Fruit fly (Drosophila melanogaster) whole organism, embryonic: ENCODE measurements around the gene fzy.

Experiments used
- CG10565 ChIP-seq: fragments of 200-800 bp; sonication (Bioruptor generic); optimal IDR thresholded peaks from 3 replicates; lab custom pipeline; 2016; ENCODE audit warnings: missing biosample characterization, mild to moderate bottlenecking, missing genetic modification characterization
- CG11456 ChIP-seq: fragments of 200-800 bp; sonication (Bioruptor generic); IDR thresholded peaks from 3 replicates; pipeline ENCODE4 v1.3.6; 2022; ENCODE audit warnings: missing biosample characterization, missing genetic modification characterization
- CG12071 ChIP-seq: fragments of 200-800 bp; sonication (Bioruptor generic); optimal IDR thresholded peaks from 3 replicates; lab custom pipeline; 2018; ENCODE audit warnings: missing biosample characterization, mild to moderate bottlenecking, missing genetic modification characterization
- CG13894 ChIP-seq: fragments of 200-800 bp; sonication (Bioruptor generic); optimal IDR thresholded peaks from 3 replicates; lab custom pipeline; 2018; ENCODE audit warnings: missing biosample characterization, mild to moderate bottlenecking, missing genetic modification characterization, moderate library complexity
- CG18011 ChIP-seq: fragments of 200-800 bp; sonication (Bioruptor generic); optimal IDR thresholded peaks from 2 replicates; lab custom pipeline; 2017; ENCODE audit warnings: missing biosample characterization, missing genetic modification characterization, mild to moderate bottlenecking, moderate library complexity, missing genotype
- CG18476 ChIP-seq: fragments of 200-800 bp; sonication (Bioruptor generic); optimal IDR thresholded peaks from 2 replicates; lab custom pipeline; 2016; ENCODE audit warnings: missing biosample characterization, mild to moderate bottlenecking, missing genetic modification characterization
- CG31441 ChIP-seq: fragments of 200-800 bp; sonication (Bioruptor generic); IDR thresholded peaks from 2 replicates; pipeline ENCODE4 v1.3.6; 2022; ENCODE audit warnings: missing biosample characterization, missing genetic modification characterization
- CG32532 ChIP-seq: fragments of 200-800 bp; sonication (Bioruptor generic); IDR thresholded peaks from 2 replicates; pipeline ENCODE4 v1.3.6; 2022; ENCODE audit warnings: missing biosample characterization, missing genetic modification characterization
- CG43689 ChIP-seq: fragments of 200-800 bp; sonication (Bioruptor generic); IDR thresholded peaks from 2 replicates; pipeline ENCODE4 v1.3.6; 2022; ENCODE audit warnings: missing biosample characterization, missing genetic modification characterization
- CG4404 ChIP-seq: fragments of 200-800 bp; sonication (Bioruptor generic); IDR thresholded peaks from 2 replicates; pipeline ENCODE4 v1.3.6; 2022; ENCODE audit warnings: missing biosample characterization, missing genetic modification characterization
- CG5180 ChIP-seq: fragments of 200-800 bp; sonication (Bioruptor generic); optimal IDR thresholded peaks from 3 replicates; lab custom pipeline; 2017; ENCODE audit warnings: missing biosample characterization, missing genetic modification characterization, mild to moderate bottlenecking, moderate library complexity, missing genetic modification reagents
- CG7372 ChIP-seq: fragments of 200-800 bp; sonication (Bioruptor generic); IDR thresholded peaks from 2 replicates; pipeline ENCODE4 v1.3.6; 2022; ENCODE audit warnings: missing biosample characterization, missing genetic modification characterization
- CG7928 ChIP-seq: fragments of 200-800 bp; sonication (Bioruptor generic); optimal IDR thresholded peaks from 2 replicates; lab custom pipeline; 2017; ENCODE audit warnings: missing biosample characterization, mild to moderate bottlenecking, missing genetic modification characterization
- CG7963 ChIP-seq: fragments of 200-800 bp; sonication (Bioruptor generic); IDR thresholded peaks from 3 replicates; pipeline ENCODE4 v1.3.6; 2022; ENCODE audit warnings: missing biosample characterization, missing genetic modification characterization; ENCODE audit not compliant: partially characterized antibody
- CG9797 ChIP-seq: fragments of 200-800 bp; sonication (Bioruptor generic); optimal IDR thresholded peaks from 3 replicates; lab custom pipeline; 2018; ENCODE audit warnings: missing biosample characterization, mild to moderate bottlenecking, missing genetic modification characterization
- CG9876 ChIP-seq: fragments of 200-800 bp; sonication (Bioruptor generic); optimal IDR thresholded peaks from 2 replicates; lab custom pipeline; 2016; ENCODE audit warnings: missing biosample characterization, missing genetic modification characterization
- CoRest ChIP-seq: fragments of 200-800 bp; sonication (Bioruptor generic); optimal IDR thresholded peaks from 3 replicates; lab custom pipeline; 2018; ENCODE audit warnings: missing biosample characterization, mild to moderate bottlenecking, missing genetic modification characterization, moderate library complexity
- D ChIP-seq, 2 experiments: fragments of 200-800 bp in 1 of 2; fragments of >200 bp in 1 of 2; sonication (Bioruptor generic) in 1 of 2; optimal IDR thresholded peaks; 2 replicates in 1 of 2; 3 replicates in 1 of 2; lab custom pipeline; 2017; ENCODE audit warnings: mild to moderate bottlenecking in 1 of 2, missing biosample characterization in 1 of 2, missing genetic modification characterization in 1 of 2, missing genetic modification reagents in 1 of 2
- D19A ChIP-seq: fragments of 200-800 bp; optimal IDR thresholded peaks from 3 replicates; lab custom pipeline; 2019; ENCODE audit warnings: missing biosample characterization, mild to moderate bottlenecking, missing genetic modification characterization, moderate library complexity
- Doc2 ChIP-seq: fragments of 200-800 bp; sonication (Bioruptor generic); IDR thresholded peaks from 2 replicates; pipeline ENCODE4 v1.3.6; 2022; ENCODE audit warnings: missing biosample characterization, missing genetic modification characterization
- Gsc ChIP-seq: fragments of 200-800 bp; sonication (Bioruptor generic); IDR thresholded peaks from 2 replicates; pipeline ENCODE4 v1.3.6; 2022; ENCODE audit warnings: missing biosample characterization, missing genetic modification characterization
- HLH3B ChIP-seq: fragments of 200-800 bp; sonication (Bioruptor generic); IDR thresholded peaks from 2 replicates; pipeline ENCODE4 v1.3.6; 2022; ENCODE audit warnings: missing biosample characterization, missing genetic modification characterization
- HmgZ ChIP-seq: fragments of 200-800 bp; sonication (Bioruptor generic); optimal IDR thresholded peaks from 2 replicates; lab custom pipeline; 2018; ENCODE audit warnings: missing biosample characterization, mild to moderate bottlenecking, missing genetic modification characterization
- Hr78 ChIP-seq, 2 experiments: fragments of 200-800 bp in 1 of 2; fragments of >200 bp in 1 of 2; sonication (Bioruptor generic) in 1 of 2; optimal IDR thresholded peaks; 2 replicates each; lab custom pipeline; 2017 to 2019; ENCODE audit warnings: missing biosample characterization in 2 of 2, missing genetic modification characterization in 2 of 2, mild to moderate bottlenecking in 1 of 2, moderate library complexity in 1 of 2
- Kr ChIP-seq: fragments of 200-800 bp; sonication (Bioruptor generic); optimal IDR thresholded peaks from 2 replicates; lab custom pipeline; 2017; ENCODE audit warnings: missing biosample characterization, mild to moderate bottlenecking, missing genetic modification characterization
- Neu2 ChIP-seq: fragments of 200-800 bp; sonication (Bioruptor generic); optimal IDR thresholded peaks from 3 replicates; lab custom pipeline; 2016; ENCODE audit warnings: missing biosample characterization, missing genetic modification characterization, borderline replicate concordance
- Sry-δ ChIP-seq: fragments of 200-800 bp; sonication (Bioruptor generic); optimal IDR thresholded peaks from 2 replicates; lab custom pipeline; 2016; ENCODE audit warnings: missing biosample characterization, missing genetic modification characterization
- ac ChIP-seq: fragments of 200-800 bp; sonication (Bioruptor generic); optimal IDR thresholded peaks from 3 replicates; lab custom pipeline; 2017; ENCODE audit warnings: missing biosample characterization, mild to moderate bottlenecking, missing genetic modification characterization
- ap ChIP-seq: fragments of 200-800 bp; sonication (Bioruptor generic); IDR thresholded peaks from 2 replicates; pipeline ENCODE4 v1.3.6; 2022; ENCODE audit warnings: missing biosample characterization, missing genetic modification characterization
- btn ChIP-seq: fragments of 200-800 bp; sonication (Bioruptor generic); optimal IDR thresholded peaks from 2 replicates; lab custom pipeline; 2016; ENCODE audit warnings: missing biosample characterization, missing genetic modification characterization
- cas ChIP-seq: fragments of 200-800 bp; sonication (Bioruptor generic); IDR thresholded peaks from 2 replicates; pipeline ENCODE4 v1.3.6; 2022; ENCODE audit warnings: missing biosample characterization, missing genetic modification characterization
- crp ChIP-seq, 2 experiments: fragments of 200-800 bp; sonication (Bioruptor generic); optimal IDR thresholded peaks; 2 replicates in 1 of 2; 3 replicates in 1 of 2; lab custom pipeline; 2017; ENCODE audit warnings: missing biosample characterization in 2 of 2, missing genetic modification characterization in 2 of 2, mild to moderate bottlenecking in 1 of 2, moderate library complexity in 1 of 2
- en ChIP-seq: fragments of 200-800 bp; sonication (Bioruptor generic); optimal IDR thresholded peaks from 2 replicates; lab custom pipeline; 2016; ENCODE audit warnings: missing biosample characterization, missing genetic modification characterization
- fd3F ChIP-seq: fragments of 200-800 bp; sonication (Bioruptor generic); optimal IDR thresholded peaks from 2 replicates; lab custom pipeline; 2018; ENCODE audit warnings: missing biosample characterization, mild to moderate bottlenecking, missing genetic modification characterization, moderate library complexity
- hb ChIP-seq: fragments of 200-800 bp; sonication (Bioruptor generic); IDR thresholded peaks from 3 replicates; pipeline ENCODE4 v1.3.6; 2022; ENCODE audit warnings: missing biosample characterization, missing genetic modification characterization; ENCODE audit not compliant: partially characterized antibody
- ken ChIP-seq: fragments of 200-800 bp; sonication (Bioruptor generic); IDR thresholded peaks from 3 replicates; pipeline ENCODE4 v1.3.6; 2022; ENCODE audit warnings: missing biosample characterization, missing genetic modification characterization
- lilli ChIP-seq: fragments of 200-800 bp; sonication (Bioruptor generic); optimal IDR thresholded peaks from 3 replicates; lab custom pipeline; 2016; ENCODE audit warnings: missing biosample characterization, missing genetic modification characterization
- maf-S ChIP-seq: fragments of 200-800 bp; sonication (Bioruptor generic); optimal IDR thresholded peaks from 2 replicates; lab custom pipeline; 2016; ENCODE audit warnings: missing biosample characterization, missing genetic modification characterization
- pfk ChIP-seq: fragments of 200-800 bp; sonication (Bioruptor generic); optimal IDR thresholded peaks from 2 replicates; lab custom pipeline; 2018; ENCODE audit warnings: missing biosample characterization, mild to moderate bottlenecking, missing genetic modification characterization, moderate library complexity
- pum ChIP-seq: fragments of 200-800 bp; sonication (Bioruptor generic); optimal IDR thresholded peaks from 2 replicates; lab custom pipeline; 2016; ENCODE audit warnings: missing biosample characterization, missing genetic modification characterization
- schlank ChIP-seq: fragments of 200-800 bp; sonication (Bioruptor generic); optimal IDR thresholded peaks from 2 replicates; lab custom pipeline; 2018; ENCODE audit warnings: missing biosample characterization, mild to moderate bottlenecking, missing genetic modification characterization
- sd ChIP-seq: fragments of 200-800 bp; sonication (Bioruptor generic); optimal IDR thresholded peaks from 3 replicates; lab custom pipeline; 2018; ENCODE audit warnings: missing biosample characterization, mild to moderate bottlenecking, missing genetic modification characterization, moderate library complexity
- slou ChIP-seq: fragments of 200-800 bp; sonication (Bioruptor generic); optimal IDR thresholded peaks from 3 replicates; lab custom pipeline; 2016; ENCODE audit warnings: missing biosample characterization, missing genetic modification characterization
- trem ChIP-seq: fragments of 200-800 bp; optimal IDR thresholded peaks from 3 replicates; lab custom pipeline; 2019; ENCODE audit warnings: missing biosample characterization, mild to moderate bottlenecking, missing genetic modification characterization, moderate library complexity
- vnd ChIP-seq: fragments of 200-800 bp; sonication (Bioruptor generic); IDR thresholded peaks from 3 replicates; pipeline ENCODE4 v1.3.6; 2022; ENCODE audit warnings: missing biosample characterization, missing genetic modification characterization; ENCODE audit not compliant: partially characterized antibody
- vvl ChIP-seq: fragments of 200-800 bp; sonication (Bioruptor generic); IDR thresholded peaks from 2 replicates; pipeline ENCODE4 v1.3.6; 2022; ENCODE audit warnings: missing biosample characterization, missing genetic modification characterization
- wor ChIP-seq: fragments of 200-800 bp; sonication (Bioruptor generic); IDR thresholded peaks from 2 replicates; pipeline ENCODE4 v1.3.6; 2022; ENCODE audit warnings: missing biosample characterization, missing genetic modification characterization

fzy gene

DNA sequence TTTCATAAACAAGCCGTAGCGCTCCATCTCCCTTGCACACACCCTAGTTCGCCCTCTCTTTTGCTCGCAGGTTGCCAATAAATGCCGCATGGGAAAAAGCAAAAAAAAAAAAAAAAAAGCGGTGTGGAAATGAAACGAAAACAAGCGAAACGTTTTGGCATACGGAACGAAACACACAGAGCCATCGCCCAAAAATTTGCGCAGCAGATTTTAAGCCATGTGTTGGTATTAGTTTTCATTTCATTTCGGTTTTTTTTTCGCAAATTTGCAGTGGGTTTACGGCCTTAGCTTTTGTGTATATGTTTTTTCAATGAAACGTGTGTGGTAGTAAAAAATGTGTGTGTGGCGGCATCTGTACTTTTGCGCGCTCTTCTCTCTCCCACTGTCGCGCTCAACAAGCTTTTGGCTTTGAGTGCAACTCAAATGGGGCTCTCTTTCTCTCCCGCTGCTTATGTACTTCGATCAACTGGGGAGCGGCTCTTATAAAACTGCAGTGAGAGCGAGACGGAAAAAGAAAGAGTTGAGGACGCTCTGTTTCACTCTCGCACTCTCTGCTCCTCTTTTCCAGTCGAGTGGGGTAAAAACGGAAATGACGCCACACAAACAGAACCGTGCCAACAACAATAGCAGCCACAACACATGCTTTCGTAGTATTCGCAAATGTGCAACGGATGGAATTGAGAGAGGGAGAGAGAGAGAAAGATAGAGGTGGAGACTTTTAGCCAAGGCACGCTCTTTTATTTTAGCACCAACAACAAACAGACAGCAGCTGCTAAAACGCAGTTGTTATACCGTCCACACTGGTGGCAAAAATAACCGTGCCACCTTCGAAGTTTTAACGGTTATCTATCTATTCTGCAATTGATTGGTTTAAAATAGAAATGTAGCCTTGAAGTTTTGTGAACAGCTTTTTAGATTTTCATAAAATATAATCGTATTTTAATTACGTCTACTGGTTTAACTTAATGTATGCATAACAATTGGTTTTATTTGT lies 26.2 kb upstream of the fzy start (continued):
- TF ChIP-seq wor (GFP tag; lab: Robert Waterston, UW) (no peak), HmgZ (no peak), D (optimal IDR thresholded peaks at IDR 0.05; lab: Kevin White, UChicago) (no peak), D (GFP tag; optimal IDR thresholded peaks at IDR 0.05; lab: Kevin White, UChicago) (no peak), slou (GFP tag; lab: Kevin White, UChicago) (no peak), CG7372 (no peak), Gsc (GFP tag; lab: Robert Waterston, UW) (no peak), vvl (GFP tag; lab: Robert Waterston, UW) (no peak), Hr78 (GFP tag; optimal IDR thresholded peaks at IDR 0.05; lab: Kevin White, UChicago) (no peak), en (GFP tag; lab: Kevin White, UChicago) (no peak), CG18011 (GFP tag; lab: Kevin White, UChicago) (peak; percentile 32), CG10565 (GFP tag; lab: Kevin White, UChicago) (no peak), maf-S (GFP tag; lab: Kevin White, UChicago) (peak; percentile 8), CG7963 (GFP tag; lab: Robert Waterston, UW) (no peak), ken (GFP tag; lab: Robert Waterston, UW) (no peak), CG9876 (GFP tag; lab: Kevin White, UChicago) (peak; percentile 15), ap (GFP tag; lab: Robert Waterston, UW) (no peak), CG31441 (GFP tag; lab: Robert Waterston, UW) (no peak), CG13894 (tag; lab: Kevin White, UChicago) (peak; percentile 60), ac (GFP tag; lab: Kevin White, UChicago) (peak; percentile 9), CG7928 (peak; percentile 25), pum (GFP tag; lab: Kevin White, UChicago) (no peak), CG9797 (no peak), CG43689 (GFP tag; lab: Robert Waterston, UW) (no peak), D19A (no peak), schlank (peak; percentile 47), CG12071 (GFP tag; lab: Kevin White, UChicago) (peak; percentile 66), pfk (GFP tag; lab: Kevin White, UChicago) (peak; percentile 99), CoRest (tag; lab: Kevin White, UChicago) (peak; percentile 46), hb (GFP tag; lab: Robert Waterston, UW) (no peak), cas (GFP tag; lab: Robert Waterston, UW) (no peak), sd (tag; lab: Kevin White, UChicago) (peak; percentile 41), trem (no peak), CG11456 (GFP tag; lab: Robert Waterston, UW) (no peak), vnd (GFP tag; lab: Robert Waterston, UW) (no peak), CG32532 (GFP tag; lab: Robert Waterston, UW) (no peak), Sry-δ (GFP tag; lab: Kevin White, UChicago) (peak; percentile 17), btn (GFP tag; lab: Kevin White, UChicago) (no peak), Kr (peak; percentile 96), Neu2 (no peak), fd3F (GFP tag; lab: Kevin White, UChicago) (no peak), lilli (GFP tag; lab: Kevin White, UChicago) (peak; percentile 64), crp (GFP tag; optimal IDR thresholded peaks at IDR 0.05; lab: Kevin White, UChicago) (peak in 1 of 2 experiments; percentile 56), Doc2 (GFP tag; lab: Robert Waterston, UW) (no peak), CG4404 (GFP tag; lab: Robert Waterston, UW) (no peak), CG18476 (GFP tag; lab: Kevin White, UChicago) (peak; percentile 25), HLH3B (GFP tag; lab: Robert Waterston, UW) (no peak), CG5180 (GFP tag; lab: Kevin White, UChicago) (peak; percentile 27)
